Worm (Caenorhabditis elegans) whole organism, young adult: Measurements from ENCODE around the gene vnut-1.

ENCODE experiments used
- lin-40 ChIP-seq: sonication (generic microtip); optimal IDR thresholded peaks from 2 replicates; lab custom pipeline; 2016; ENCODE audit warnings: missing genetic modification characterization, mild to moderate bottlenecking, missing compliant biosample characterization, missing genotype, missing genetic modification reagents
- lsy-27 ChIP-seq: sonication (generic microtip); optimal IDR thresholded peaks from 2 replicates; lab custom pipeline; 2017; ENCODE audit warnings: missing genetic modification characterization, mild to moderate bottlenecking, missing compliant biosample characterization, antibody characterized with exemption, missing genotype, borderline replicate concordance; ENCODE audit not compliant: insufficient read depth
- madf-3 ChIP-seq: fragments of 200-800 bp; sonication (Bioruptor generic); IDR thresholded peaks from 2 replicates; pipeline ENCODE4 v1.3.6; 2022; ENCODE audit warnings: missing genetic modification reagents, missing genetic modification characterization, missing compliant biosample characterization
- nfya-1 ChIP-seq: sonication (generic microtip); optimal IDR thresholded peaks from 2 replicates; lab custom pipeline; 2017; ENCODE audit warnings: antibody characterized with exemption, missing compliant biosample characterization, missing genetic modification characterization, borderline replicate concordance; ENCODE audit not compliant: insufficient read depth
- ztf-25 ChIP-seq: fragments of 200-800 bp; sonication (Bioruptor generic); IDR thresholded peaks from 2 replicates; pipeline ENCODE4 v1.3.6; 2022; ENCODE audit warnings: missing genetic modification reagents, missing genetic modification characterization, missing compliant biosample characterization

- peak; percentile 56 for TF ChIP-seq lin-40 (tag; lab: Kevin White, UChicago)
- TF ChIP-seq ztf-25, result no peak
- TF ChIP-seq lsy-27 (tag; lab: Kevin White, UChicago), result no peak
- TF ChIP-seq madf-3, result 0 out of 2 replicates have a peak, but pooled peaks have one; percentile 33
- TF ChIP-seq nfya-1, result no peak
Measured at ce11 chrII:14488661-14489060, 941 bp upstream of the vnut-1 start, which contains the start of gene usp-14.
